Fruit fly (Drosophila melanogaster) whole organism, adult: Measurements from ENCODE around the gene Cks85A.

Experiments used
- CG7101 ChIP-seq: fragments of 200-800 bp; sonication (Bioruptor generic); optimal IDR thresholded peaks from 2 replicates; lab custom pipeline; 2018; ENCODE audit warnings: missing biosample characterization, mild to moderate bottlenecking, missing genetic modification characterization, moderate library complexity
- cic ChIP-seq: fragments of 200-800 bp; sonication (Bioruptor generic); optimal IDR thresholded peaks from 2 replicates; lab custom pipeline; 2017; ENCODE audit warnings: missing biosample characterization, mild to moderate bottlenecking, missing genetic modification characterization, moderate library complexity

- TF ChIP-seq CG7101 (tag; lab: Kevin White, UChicago) (peak; percentile 78), cic (GFP tag; lab: Kevin White, UChicago) (no peak)
These were observed 5.5 kb downstream of the Cks85A start, which contains the start of gene CG8112 for dm6 chr3R:8712722-8713131.
